Fruit fly (Drosophila melanogaster): Measurements from ENCODE around the gene Idgf1.

The Idgf1 gene

dm6 chr2L:16487571-16488276, 42.6 kb downstream of the Idgf1 start, which contains the start of gene Nepl8 (continued):
- peak; percentile 45 for TF ChIP-seq pum (GFP tag; optimal IDR thresholded peaks at IDR 0.05)
- TF ChIP-seq nerfin-1 (tag; optimal IDR thresholded peaks at IDR 0.05): no peak
- peak; percentile 9 for TF ChIP-seq CG30403 (GFP tag; optimal IDR thresholded peaks at IDR 0.05)
- TF ChIP-seq CTCF (GFP tag; optimal IDR thresholded peaks at IDR 0.05): peak; percentile 69
- TF ChIP-seq CG7928 (GFP tag; optimal IDR thresholded peaks at IDR 0.05): peak; percentile 18
- TF ChIP-seq gem (tag; optimal IDR thresholded peaks at IDR 0.05): peak; percentile 4
- TF ChIP-seq nmo (GFP tag; optimal IDR thresholded peaks at IDR 0.05): peak; percentile 74
- peak; percentile 90 for TF ChIP-seq CG2199 (GFP tag; IDR thresholded peaks at IDR 0.05)
- TF ChIP-seq chif (GFP tag; optimal IDR thresholded peaks at IDR 0.05): peak; percentile 38 to 75
- peak; percentile 80 for TF ChIP-seq CG15514 (GFP tag; optimal IDR thresholded peaks at IDR 0.05)
- peak; percentile 90 for TF ChIP-seq Lhr (GFP tag; optimal IDR thresholded peaks at IDR 0.05)
- peak; percentile 56 for TF ChIP-seq CG17829 (tag; optimal IDR thresholded peaks at IDR 0.05)
- TF ChIP-seq luna (GFP tag; optimal IDR thresholded peaks at IDR 0.05): peak; percentile 22
- TF ChIP-seq CG17912 (GFP tag; optimal IDR thresholded peaks at IDR 0.05): peak; percentile 23
- peak; percentile 75 for TF ChIP-seq p53 (GFP tag; optimal IDR thresholded peaks at IDR 0.05)
- TF ChIP-seq CG3065 (GFP tag; optimal IDR thresholded peaks at IDR 0.05): peak; percentile 18
- TF ChIP-seq D19A (tag; optimal IDR thresholded peaks at IDR 0.05): no peak
- no peak for TF ChIP-seq CG1529 (GFP tag; optimal IDR thresholded peaks at IDR 0.05)
- TF ChIP-seq CG7987 (GFP tag; optimal IDR thresholded peaks at IDR 0.05): peak; percentile 40
- TF ChIP-seq CG42726 (GFP tag; IDR thresholded peaks at IDR 0.05; ENCODE audit: partially characterized antibody): peak; percentile 87
- TF ChIP-seq cad (GFP tag; optimal IDR thresholded peaks at IDR 0.05): no peak
- peak; percentile 14 for TF ChIP-seq Blimp-1 (GFP tag; optimal IDR thresholded peaks at IDR 0.05)
- peak; percentile 54 for TF ChIP-seq vfl (GFP tag; optimal IDR thresholded peaks at IDR 0.05)
- TF ChIP-seq CG13424 (tag; optimal IDR thresholded peaks at IDR 0.05): peak; percentile 14
- TF ChIP-seq Dek (tag; optimal IDR thresholded peaks at IDR 0.05): peak; percentile 75
- peak; percentile 16 for TF ChIP-seq Atf3 (GFP tag; optimal IDR thresholded peaks at IDR 0.05)
- TF ChIP-seq Ravus (GFP tag; IDR thresholded peaks at IDR 0.05): no peak
- TF ChIP-seq CG1647 (GFP tag; optimal IDR thresholded peaks at IDR 0.05): peak; percentile 7
- no peak for TF ChIP-seq CG15073 (GFP tag; optimal IDR thresholded peaks at IDR 0.05)
- TF ChIP-seq sd (tag; optimal IDR thresholded peaks at IDR 0.05): no peak
- peak; percentile 32 for TF ChIP-seq maf-S (GFP tag; optimal IDR thresholded peaks at IDR 0.05)
- peak; percentile 70 for TF ChIP-seq sug (tag; optimal IDR thresholded peaks at IDR 0.05)
- peak in 1 of 2 experiments; percentile 13 for TF ChIP-seq eve (GFP tag; optimal IDR thresholded peaks at IDR 0.05)
- peak; percentile 20 for TF ChIP-seq tx (GFP tag; optimal IDR thresholded peaks at IDR 0.05)
- TF ChIP-seq CG12942 (GFP tag; optimal IDR thresholded peaks at IDR 0.05): peak; percentile 39
- peak; percentile 49; the same call in 1 of the 2 replicates for TF ChIP-seq CG11085 (GFP tag; IDR thresholded peaks at IDR 0.05)
- no peak for TF ChIP-seq Trl (optimal IDR thresholded peaks at IDR 0.05)
- TF ChIP-seq Trl (GFP tag; optimal IDR thresholded peaks at IDR 0.05): peak; percentile 20
- peak; percentile 56 for TF ChIP-seq CG9817 (tag; optimal IDR thresholded peaks at IDR 0.05)
- peak; percentile 45 for TF ChIP-seq CG15601 (tag; optimal IDR thresholded peaks at IDR 0.05)
- peak; percentile 56 for TF ChIP-seq sob (GFP tag; IDR thresholded peaks at IDR 0.05)
- peak; percentile 85 for TF ChIP-seq Ets97D (GFP tag; optimal IDR thresholded peaks at IDR 0.05)
- TF ChIP-seq gsb-n (tag; optimal IDR thresholded peaks at IDR 0.05): peak; percentile 12
- TF ChIP-seq ham (GFP tag; IDR thresholded peaks at IDR 0.05): no peak
- TF ChIP-seq disco-r (GFP tag; optimal IDR thresholded peaks at IDR 0.05): no peak
- TF ChIP-seq pfk (GFP tag; optimal IDR thresholded peaks at IDR 0.05): peak; percentile 54
- TF ChIP-seq bbx (GFP tag; IDR thresholded peaks at IDR 0.05; ENCODE audit: partially characterized antibody): 0 out of 2 replicates have a peak, but pooled peaks have one; percentile 33
- peak; percentile 96 for TF ChIP-seq Ets65A (GFP tag)
- TF ChIP-seq CG16813 (GFP tag; IDR thresholded peaks at IDR 0.05; ENCODE audit: partially characterized antibody): peak; percentile 36; the same call in 2 of the 3 replicates
- TF ChIP-seq nerfin-2 (GFP tag; IDR thresholded peaks at IDR 0.05; ENCODE audit: partially characterized antibody): no peak
